Worm (Caenorhabditis elegans) whole organism, L2 larva: ENCODE measurements around the gene srh-222.

Source experiments
- R02D3.7 ChIP-seq: fragments of 150-350 bp; optimal IDR thresholded peaks from 2 replicates; lab custom pipeline; 2014; ENCODE audit warnings: missing biosample characterization, missing genetic modification characterization
- alr-1 ChIP-seq: fragments of 150-350 bp; optimal IDR thresholded peaks from 2 replicates; lab custom pipeline; 2014; ENCODE audit warnings: missing biosample characterization, missing genetic modification characterization
- aly-2 ChIP-seq: fragments of 150-350 bp; optimal IDR thresholded peaks from 2 replicates; lab custom pipeline; 2014; ENCODE audit warnings: missing biosample characterization, missing genetic modification characterization
- lin-39 ChIP-seq: fragments of 150-350 bp; optimal IDR thresholded peaks from 2 replicates; lab custom pipeline; 2014; ENCODE audit warnings: missing biosample characterization, missing genetic modification reagents, missing genetic modification characterization
- mab-5 ChIP-seq: fragments of 150-350 bp; optimal IDR thresholded peaks from 2 replicates; lab custom pipeline; 2014; ENCODE audit warnings: missing biosample characterization, missing genetic modification characterization
- nhr-10 ChIP-seq: sonication (generic microtip); optimal IDR thresholded peaks from 2 replicates; lab custom pipeline; 2017; ENCODE audit warnings: missing biosample characterization, missing genetic modification characterization
- nhr-11 ChIP-seq: fragments of 150-350 bp; optimal IDR thresholded peaks from 2 replicates; lab custom pipeline; 2014; ENCODE audit warnings: missing biosample characterization, missing genetic modification characterization
- nhr-129 ChIP-seq: fragments of 150-350 bp; optimal IDR thresholded peaks from 2 replicates; lab custom pipeline; 2014; ENCODE audit warnings: missing biosample characterization, missing genetic modification characterization
- skn-1 ChIP-seq: sonication (generic microtip); optimal IDR thresholded peaks from 2 replicates; lab custom pipeline; 2017; ENCODE audit warnings: missing biosample characterization, missing genetic modification characterization
- unc-62 ChIP-seq: fragments of 150-350 bp; optimal IDR thresholded peaks from 2 replicates; lab custom pipeline; 2014; ENCODE audit warnings: missing biosample characterization, missing genetic modification reagents, missing genetic modification characterization

ce11 chrIV:4024159-4025004 is 44.8 kb downstream of the srh-222 start:
- TF ChIP-seq unc-62 (no peak), mab-5 (tag; lab: Kevin White, UChicago) (peak; percentile 6), R02D3.7 (tag; lab: Kevin White, UChicago) (no peak), nhr-129 (tag; lab: Kevin White, UChicago) (peak; percentile 51), alr-1 (tag; lab: Kevin White, UChicago) (no peak), nhr-10 (peak; percentile 27), lin-39 (no peak), nhr-11 (tag; lab: Kevin White, UChicago) (no peak), aly-2 (tag; lab: Kevin White, UChicago) (no peak), skn-1 (no peak)
